Worm (Caenorhabditis elegans): Measurements from ENCODE around the gene dao-6.

- TF ChIP-seq pes-1 (GFP tag; IDR thresholded peaks at IDR 0.05) (no peak), ama-1 (optimal IDR thresholded peaks at IDR 0.05) (no peak), hmbx-1 (tag; optimal IDR thresholded peaks at IDR 0.05) (no peak), aly-1 (tag; optimal IDR thresholded peaks at IDR 0.05) (no peak), ceh-13 (GFP tag; optimal IDR thresholded peaks at IDR 0.05) (no peak), B0310.2 (tag; optimal IDR thresholded peaks at IDR 0.05) (no peak), ceh-36 (tag; optimal IDR thresholded peaks at IDR 0.05) (no peak)
Measured at ce11 chrIII:9713182-9713581, 22.8 kb downstream of the dao-6 start.

Data from whole organism, early embryonic.